Fruit fly (Drosophila melanogaster) whole organism, embryonic: ENCODE measurements around the gene RanGAP.

Experiments
- CG10654 ChIP-seq: fragments of 200-800 bp; sonication (Bioruptor generic); optimal IDR thresholded peaks from 2 replicates; lab custom pipeline; 2016; ENCODE audit warnings: missing biosample characterization, missing genetic modification characterization
- CG11085 ChIP-seq: fragments of 200-800 bp; sonication (Bioruptor generic); IDR thresholded peaks from 2 replicates; pipeline ENCODE4 v1.3.6; 2022; ENCODE audit warnings: missing biosample characterization, missing genetic modification characterization
- CG1603 ChIP-seq: fragments of 200-800 bp; sonication (Bioruptor generic); optimal IDR thresholded peaks from 2 replicates; lab custom pipeline; 2019; ENCODE audit warnings: missing biosample characterization, mild to moderate bottlenecking, missing genetic modification characterization, moderate library complexity
- CG17385 ChIP-seq: fragments of 200-800 bp; sonication (Bioruptor generic); optimal IDR thresholded peaks from 3 replicates; lab custom pipeline; 2018; ENCODE audit warnings: missing biosample characterization, mild to moderate bottlenecking, missing genetic modification characterization
- CG18764 ChIP-seq: fragments of 200-800 bp; sonication (Bioruptor generic); optimal IDR thresholded peaks from 3 replicates; lab custom pipeline; 2016; ENCODE audit warnings: missing biosample characterization, missing genetic modification characterization
- CG8388 ChIP-seq: fragments of 200-800 bp; sonication (Bioruptor generic); optimal IDR thresholded peaks from 2 replicates; lab custom pipeline; 2019; ENCODE audit warnings: missing biosample characterization, mild to moderate bottlenecking, missing genetic modification characterization, moderate library complexity
- CrebB ChIP-seq: fragments of 200-800 bp; sonication (Bioruptor generic); optimal IDR thresholded peaks from 3 replicates; lab custom pipeline; 2018; ENCODE audit warnings: missing biosample characterization, mild to moderate bottlenecking, missing genetic modification characterization
- NFAT ChIP-seq: fragments of 200-800 bp; sonication (Bioruptor generic); IDR thresholded peaks from 2 replicates; pipeline ENCODE4 v1.3.6; 2022; ENCODE audit warnings: missing biosample characterization, missing genetic modification characterization
- crp ChIP-seq, 2 experiments: fragments of 200-800 bp; sonication (Bioruptor generic); optimal IDR thresholded peaks; 2 replicates in 1 of 2; 3 replicates in 1 of 2; lab custom pipeline; 2017; ENCODE audit warnings: missing biosample characterization in 2 of 2, missing genetic modification characterization in 2 of 2, mild to moderate bottlenecking in 1 of 2, moderate library complexity in 1 of 2
- ftz-f1 ChIP-seq: fragments of 200-800 bp; sonication (Bioruptor generic); optimal IDR thresholded peaks from 2 replicates; lab custom pipeline; 2016; ENCODE audit warnings: missing biosample characterization, missing genetic modification characterization
- ranshi ChIP-seq: fragments of 200-800 bp; sonication (Bioruptor generic); IDR thresholded peaks from 2 replicates; pipeline ENCODE4 v1.3.6; 2022; ENCODE audit warnings: missing biosample characterization, missing genetic modification characterization
- salm ChIP-seq: fragments of 200-800 bp; sonication (Bioruptor generic); optimal IDR thresholded peaks from 2 replicates; lab custom pipeline; 2018; ENCODE audit warnings: missing biosample characterization, mild to moderate bottlenecking, missing genetic modification characterization

DNA sequence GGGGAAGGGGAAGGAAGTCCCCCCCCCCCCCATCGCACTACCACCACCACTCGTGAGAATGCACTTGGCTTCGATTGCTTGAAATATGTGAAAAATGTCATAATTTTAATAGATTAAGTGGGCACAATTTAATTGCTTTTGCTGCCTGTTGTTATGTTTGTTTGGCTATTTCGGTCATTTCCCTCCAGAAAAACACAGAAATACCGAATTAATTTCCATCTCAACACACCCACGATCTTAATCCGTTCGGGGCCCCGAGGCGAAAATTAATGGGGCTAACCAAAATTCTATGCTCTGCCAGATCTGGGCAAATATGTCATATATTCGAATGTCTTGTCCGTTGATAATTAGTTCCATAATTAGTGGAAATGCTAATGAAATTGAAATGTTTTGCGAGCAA is 19.1 kb upstream of the RanGAP start:
- no peak for TF ChIP-seq ftz-f1 (GFP tag; lab: Kevin White, UChicago)
- no peak for TF ChIP-seq CG18764 (GFP tag; lab: Kevin White, UChicago)
- no peak for TF ChIP-seq NFAT
- TF ChIP-seq salm (tag; lab: Kevin White, UChicago): no peak
- TF ChIP-seq crp (GFP tag; optimal IDR thresholded peaks at IDR 0.05; lab: Kevin White, UChicago): no peak
- no peak for TF ChIP-seq CG10654 (GFP tag; lab: Kevin White, UChicago)
- no peak for TF ChIP-seq CG11085 (GFP tag; lab: Robert Waterston, UW)
- TF ChIP-seq CG1603: no peak
- TF ChIP-seq CG17385 (GFP tag; lab: Kevin White, UChicago): no peak
- TF ChIP-seq CrebB (tag; lab: Kevin White, UChicago): no peak
- no peak for TF ChIP-seq ranshi
- TF ChIP-seq CG8388: no peak
